Worm (Caenorhabditis elegans) whole organism, L2 larva: ENCODE measurements around the gene F59F5.4.

ENCODE experiments used
- F13H6.1 ChIP-seq: sonication (generic microtip); optimal IDR thresholded peaks from 2 replicates; lab custom pipeline; 2016; ENCODE audit warnings: missing genetic modification characterization, missing compliant biosample characterization
- blmp-1 ChIP-seq: sonication (generic microtip); optimal IDR thresholded peaks from 2 replicates; lab custom pipeline; 2017; ENCODE audit warnings: missing genetic modification characterization, mild to moderate bottlenecking, missing compliant biosample characterization, antibody characterized with exemption, moderate library complexity; ENCODE audit not compliant: insufficient read depth
- ceh-82 ChIP-seq: fragments of 150-350 bp; optimal IDR thresholded peaks from 2 replicates; lab custom pipeline; 2014; ENCODE audit warnings: missing biosample characterization, missing genetic modification characterization
- crh-2 ChIP-seq: sonication (generic microtip); optimal IDR thresholded peaks from 2 replicates; lab custom pipeline; 2017; ENCODE audit warnings: missing biosample characterization, missing genetic modification characterization
- nhr-11 ChIP-seq: fragments of 150-350 bp; optimal IDR thresholded peaks from 2 replicates; lab custom pipeline; 2014; ENCODE audit warnings: missing biosample characterization, missing genetic modification characterization
- nhr-77 ChIP-seq: fragments of 150-350 bp; optimal IDR thresholded peaks from 2 replicates; lab custom pipeline; 2014; ENCODE audit warnings: missing biosample characterization, missing genetic modification characterization
- ztf-4 ChIP-seq: fragments of 150-350 bp; optimal IDR thresholded peaks from 2 replicates; lab custom pipeline; 2014; ENCODE audit warnings: missing biosample characterization, missing genetic modification characterization

DNA sequence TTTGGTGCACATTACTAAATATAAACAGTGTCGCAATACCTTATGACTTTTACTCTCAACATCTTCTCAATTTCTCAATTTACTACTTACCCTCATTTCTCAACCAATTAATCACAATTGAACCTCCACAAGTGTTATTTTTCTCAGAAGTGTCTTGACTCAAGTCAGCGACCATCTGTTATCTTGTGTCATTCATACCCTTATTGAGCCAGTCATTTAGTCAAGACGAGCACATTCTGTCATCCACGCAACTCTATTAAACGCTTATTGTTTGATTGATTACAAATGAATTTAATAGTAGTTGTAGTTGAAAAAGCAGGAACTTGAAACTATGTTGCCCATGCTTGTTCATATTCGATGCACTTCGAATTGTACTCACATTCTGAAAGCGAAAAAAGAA lies 39.4 kb upstream of the F59F5.4 start:
- TF ChIP-seq blmp-1 (no peak), nhr-77 (tag; lab: Kevin White, UChicago) (no peak), ceh-82 (tag; lab: Kevin White, UChicago) (no peak), nhr-11 (tag; lab: Kevin White, UChicago) (no peak), F13H6.1 (no peak), ztf-4 (tag; lab: Kevin White, UChicago) (no peak), crh-2 (tag; lab: Kevin White, UChicago) (no peak)
